Fruit fly (Drosophila melanogaster): Measurements from ENCODE around the gene CG12684.

CG12684 gene

dm6 chrX:4616865-4617669 lies 45.3 kb upstream of the CG12684 start, which contains the start of gene peb (continued):
- TF ChIP-seq CG4730 (GFP tag; IDR thresholded peaks at IDR 0.05) (no peak), CG17385 (GFP tag; optimal IDR thresholded peaks at IDR 0.05) (peak; percentile 90), so (GFP tag; IDR thresholded peaks at IDR 0.05) (no peak; the same call in 2 of the 3 replicates), CG6272 (GFP tag; IDR thresholded peaks at IDR 0.05) (no peak), NC2α (GFP tag; optimal IDR thresholded peaks at IDR 0.05) (no peak), B-H1 (GFP tag; IDR thresholded peaks at IDR 0.05) (peak; percentile 34; the same call in 2 of the 3 replicates), toy (GFP tag; IDR thresholded peaks at IDR 0.05) (0 out of 2 replicates have a peak, but pooled peaks have one; percentile 16), ken (GFP tag; IDR thresholded peaks at IDR 0.05) (peak; percentile 21; the same call in 1 of the 3 replicates), gt (GFP tag; IDR thresholded peaks at IDR 0.05) (0 out of 2 replicates have a peak, but pooled peaks have one; percentile 43), PHDP (tag; optimal IDR thresholded peaks at IDR 0.05) (no peak), Hsf (GFP tag; optimal IDR thresholded peaks at IDR 0.05) (peak; percentile 51), CG4360 (GFP tag; IDR thresholded peaks at IDR 0.05) (no peak), CG17829 (tag; optimal IDR thresholded peaks at IDR 0.05) (peak; percentile 59), sisA (GFP tag; IDR thresholded peaks at IDR 0.05) (peak; percentile 52), Bteb2 (GFP tag; optimal IDR thresholded peaks at IDR 0.05) (no peak), dmrt99B (tag; optimal IDR thresholded peaks at IDR 0.05) (peak; percentile 48), MTF-1 (GFP tag; optimal IDR thresholded peaks at IDR 0.05; ENCODE audit: borderline replicate concordance) (no peak), bcd (GFP tag; optimal IDR thresholded peaks at IDR 0.05) (peak; percentile 49), h (optimal IDR thresholded peaks at IDR 0.05) (no peak), Awh (GFP tag; IDR thresholded peaks at IDR 0.05) (no peak), CG14014 (GFP tag; IDR thresholded peaks at IDR 0.05) (peak; percentile 39; the same call in 1 of the 2 replicates), CG12155 (GFP tag; optimal IDR thresholded peaks at IDR 0.05) (peak; percentile 14), CG14710 (tag; optimal IDR thresholded peaks at IDR 0.05) (peak; percentile 70), CG8944 (GFP tag; optimal IDR thresholded peaks at IDR 0.05) (peak; percentile 24), jumu (GFP tag; optimal IDR thresholded peaks at IDR 0.05) (peak; percentile 56), CG4617 (GFP tag; optimal IDR thresholded peaks at IDR 0.05; ENCODE audit: borderline replicate concordance) (no peak), tio (GFP tag; optimal IDR thresholded peaks at IDR 0.05) (no peak), esg (GFP tag; conservative IDR thresholded peaks at IDR 0.05) (peak; percentile 45), Six4 (GFP tag; optimal IDR thresholded peaks at IDR 0.05) (peak; percentile 47), disco-r (GFP tag; optimal IDR thresholded peaks at IDR 0.05) (no peak), Atf-2 (GFP tag; optimal IDR thresholded peaks at IDR 0.05) (peak; percentile 25), HLH54F (GFP tag; optimal IDR thresholded peaks at IDR 0.05) (peak; percentile 20), gsb-n (tag; optimal IDR thresholded peaks at IDR 0.05) (peak; percentile 44), fu2 (GFP tag; optimal IDR thresholded peaks at IDR 0.05) (no peak), aop (GFP tag; IDR thresholded peaks at IDR 0.05) (no peak), pum (GFP tag; optimal IDR thresholded peaks at IDR 0.05) (peak; percentile 81), CG5953 (GFP tag; IDR thresholded peaks at IDR 0.05) (no peak), fd96Cb (tag; optimal IDR thresholded peaks at IDR 0.05) (peak; percentile 55), CG6654 (GFP tag; optimal IDR thresholded peaks at IDR 0.05) (no peak), vnd (GFP tag; IDR thresholded peaks at IDR 0.05; ENCODE audit: partially characterized antibody) (no peak), CG14860 (GFP tag; IDR thresholded peaks at IDR 0.05; ENCODE audit: partially characterized antibody) (no peak), CG12236 (GFP tag; optimal IDR thresholded peaks at IDR 0.05) (peak; percentile 33), chn (GFP tag; optimal IDR thresholded peaks at IDR 0.05) (peak; percentile 64), CG11085 (GFP tag; IDR thresholded peaks at IDR 0.05) (no peak), CG15514 (GFP tag; optimal IDR thresholded peaks at IDR 0.05) (no peak), CG7786 (GFP tag; optimal IDR thresholded peaks at IDR 0.05) (peak; percentile 5), CG13287 (GFP tag; IDR thresholded peaks at IDR 0.05; ENCODE audit: partially characterized antibody) (peak; percentile 45; the same call in 1 of the 2 replicates), NK7.1 (GFP tag; optimal IDR thresholded peaks at IDR 0.05) (peak; percentile 57), bowl (GFP tag; IDR thresholded peaks at IDR 0.05) (no peak), CG3838 (GFP tag; optimal IDR thresholded peaks at IDR 0.05) (no peak)

All from whole organism, embryonic.